Worm (Caenorhabditis elegans): ENCODE results near the gene nhr-180.

Gene nhr-180

DNA sequence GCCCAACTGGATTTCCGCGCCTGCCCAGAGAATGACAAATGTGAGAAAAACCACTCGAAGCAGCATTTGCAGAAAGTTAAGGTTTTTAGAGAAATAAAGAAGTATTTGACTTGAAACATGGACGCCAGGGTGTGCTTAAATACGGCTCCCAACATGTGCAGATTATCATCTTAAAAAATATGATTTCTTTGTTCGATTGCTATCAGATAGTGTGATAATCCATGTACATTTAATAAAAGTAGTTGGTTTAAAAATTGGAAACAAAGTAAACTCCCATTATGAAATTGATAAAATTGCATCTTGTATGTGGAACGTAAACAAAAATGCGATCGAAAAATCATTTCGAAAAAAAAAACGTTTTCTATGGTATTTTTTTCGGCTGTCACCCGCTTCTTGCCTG lies 39.7 kb downstream of the nhr-180 start, which contains the start of gene F48G7.8:
Gene F48G7.8, minus strand, starts transcription at position 101 of the 400 bp plus-strand sequence.
- no peak for TF ChIP-seq snpc-1.3 (tag; optimal IDR thresholded peaks at IDR 0.05; ENCODE audit: insufficient read depth)
- TF ChIP-seq nhr-27 (tag; optimal IDR thresholded peaks at IDR 0.05) = no peak
- no peak for TF ChIP-seq F49E8.2 (tag; optimal IDR thresholded peaks at IDR 0.05; ENCODE audit: insufficient read depth)
- TF ChIP-seq tlf-1 (GFP tag; optimal IDR thresholded peaks at IDR 0.05) = no peak
- no peak for TF ChIP-seq snpc-4 (GFP tag; optimal IDR thresholded peaks at IDR 0.05)
- TF ChIP-seq snpc-4 (tag; optimal IDR thresholded peaks at IDR 0.05) = no peak
- TF ChIP-seq F10E7.11 (tag; optimal IDR thresholded peaks at IDR 0.05) = no peak
- TF ChIP-seq lag-1 (GFP tag; IDR thresholded peaks at IDR 0.05) = no peak
- no peak for TF ChIP-seq ceh-40 (GFP tag; IDR thresholded peaks at IDR 0.05)
- TF ChIP-seq unc-62 (GFP tag; optimal IDR thresholded peaks at IDR 0.05) = no peak
- TF ChIP-seq ccch-3 (GFP tag; optimal IDR thresholded peaks at IDR 0.05) = no peak
- no peak for TF ChIP-seq ceh-100 (GFP tag; IDR thresholded peaks at IDR 0.05)
- no peak for TF ChIP-seq gei-17 (GFP tag; optimal IDR thresholded peaks at IDR 0.05)
- no peak for TF ChIP-seq C17E4.6 (GFP tag; IDR thresholded peaks at IDR 0.05)
- TF ChIP-seq ekl-4 (GFP tag; IDR thresholded peaks at IDR 0.05) = no peak
- no peak for TF ChIP-seq mcd-1 (GFP tag; IDR thresholded peaks at IDR 0.05)
- TF ChIP-seq ets-4 (GFP tag; optimal IDR thresholded peaks at IDR 0.05) = no peak
- no peak for TF ChIP-seq K12H6.12 (tag; optimal IDR thresholded peaks at IDR 0.05)
- TF ChIP-seq chd-7 (tag; optimal IDR thresholded peaks at IDR 0.05) = no peak
- no peak for TF ChIP-seq nfya-2 (GFP tag; IDR thresholded peaks at IDR 0.05)

DNA sequence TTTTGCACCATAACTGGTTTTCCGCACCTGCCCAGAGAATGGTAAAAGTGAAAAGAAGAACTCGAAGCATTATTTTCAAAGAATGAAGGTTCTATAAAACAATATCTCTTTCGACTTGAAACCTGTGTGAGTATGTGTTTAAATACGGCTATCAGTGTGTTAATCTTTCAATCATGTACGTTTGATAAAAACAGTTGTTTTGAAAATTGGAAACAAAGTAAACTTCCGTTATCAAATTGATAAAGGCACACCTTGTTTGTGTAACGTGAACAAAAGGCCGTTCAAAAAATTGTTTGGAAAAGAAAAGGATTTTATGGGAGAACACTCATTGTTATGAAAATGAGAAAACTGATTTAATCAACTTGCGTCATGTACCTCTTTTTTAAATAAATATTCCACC lies 41.0 kb downstream of the nhr-180 start, which contains the start of gene F48G7.7:
Gene F48G7.7, minus strand, starts transcription at position 101 of the 400 bp plus-strand sequence.
- TF ChIP-seq T07F8.4 (tag; optimal IDR thresholded peaks at IDR 0.05) (no peak), F49E8.2 (tag; optimal IDR thresholded peaks at IDR 0.05; ENCODE audit: insufficient read depth) (no peak), ZK185.1 (tag; optimal IDR thresholded peaks at IDR 0.05; ENCODE audit: poor library complexity, severe bottlenecking) (no peak), F22D6.2 (tag; optimal IDR thresholded peaks at IDR 0.05) (no peak)

DNA sequence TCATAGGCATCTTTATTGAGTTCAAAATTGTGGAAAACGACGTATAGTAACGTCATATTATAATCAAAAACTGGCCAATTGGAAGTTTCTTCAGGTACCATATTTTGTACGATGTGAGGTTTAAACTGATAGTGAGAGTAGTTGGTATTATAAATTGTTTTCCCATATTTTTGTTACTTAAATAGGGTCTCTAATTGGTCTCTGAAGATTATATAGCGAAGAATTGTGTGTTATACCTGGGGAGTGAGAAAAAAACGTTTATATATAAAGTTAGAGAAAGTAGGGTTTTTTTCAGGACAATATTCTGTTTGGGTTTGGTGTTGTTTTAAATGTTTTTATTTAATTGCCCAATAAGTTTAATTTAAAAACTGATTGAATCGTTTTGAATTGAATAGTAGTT lies 42.4 kb downstream of the nhr-180 start, which contains the start of gene srt-17:
Gene srt-17, minus strand, starts transcription at position 101 of the 400 bp plus-strand sequence.
- TF ChIP-seq ceh-58 (GFP tag; IDR thresholded peaks at IDR 0.05) (no peak), madf-3 (GFP tag; IDR thresholded peaks at IDR 0.05) (no peak), madf-10 (tag; optimal IDR thresholded peaks at IDR 0.05) (no peak), F39B2.1 (GFP tag; IDR thresholded peaks at IDR 0.05) (no peak), snpc-1.1 (tag; optimal IDR thresholded peaks at IDR 0.05; ENCODE audit: insufficient read depth) (no peak), mxl-1 (tag; optimal IDR thresholded peaks at IDR 0.05) (no peak), zfh-2 (GFP tag; conservative IDR thresholded peaks at IDR 0.05) (no peak), ceh-91 (GFP tag; IDR thresholded peaks at IDR 0.05) (no peak), F55B11.4 (tag; optimal IDR thresholded peaks at IDR 0.05; ENCODE audit: borderline replicate concordance, insufficient read depth) (no peak), B0035.1 (tag; optimal IDR thresholded peaks at IDR 0.05) (no peak), mes-4 (tag; optimal IDR thresholded peaks at IDR 0.05) (no peak), nfya-1 (tag; optimal IDR thresholded peaks at IDR 0.05; ENCODE audit: borderline replicate concordance, insufficient read depth) (no peak), aptf-2 (GFP tag; conservative IDR thresholded peaks at IDR 0.05) (no peak), hmg-20 (GFP tag; IDR thresholded peaks at IDR 0.05) (no peak), T07F8.4 (tag; optimal IDR thresholded peaks at IDR 0.05) (no peak), Y56A3A.18 (GFP tag; IDR thresholded peaks at IDR 0.05) (no peak)

Measured in whole organism, young adult.